Fruit fly (Drosophila melanogaster): ENCODE measurements around the gene mip130.

Gene mip130

dm6 chrX:1964409-1965345 lies 56.6 kb downstream of the mip130 start (continued):
- TF ChIP-seq CG1647 (GFP tag; optimal IDR thresholded peaks at IDR 0.05) (no peak), lmd (GFP tag; IDR thresholded peaks at IDR 0.05) (no peak), fd3F (GFP tag; optimal IDR thresholded peaks at IDR 0.05) (no peak), nmo (GFP tag; optimal IDR thresholded peaks at IDR 0.05) (no peak), otp (GFP tag; IDR thresholded peaks at IDR 0.05) (no peak), vvl (GFP tag; IDR thresholded peaks at IDR 0.05) (peak; percentile 84; the same call in 1 of the 2 replicates), eve (GFP tag; optimal IDR thresholded peaks at IDR 0.05) (peak in 1 of 2 experiments; percentile 75), CrebB (tag; optimal IDR thresholded peaks at IDR 0.05) (no peak), yki (optimal IDR thresholded peaks at IDR 0.05) (peak; percentile 8), Hr78 (GFP tag; optimal IDR thresholded peaks at IDR 0.05) (peak in 1 of 2 experiments; percentile 79), Myb (GFP tag; optimal IDR thresholded peaks at IDR 0.05) (no peak), Blimp-1 (GFP tag; optimal IDR thresholded peaks at IDR 0.05) (peak; percentile 57), bbx (GFP tag; IDR thresholded peaks at IDR 0.05; ENCODE audit: partially characterized antibody) (0 out of 2 replicates have a peak, but pooled peaks have one; percentile 7), CG8281 (tag; optimal IDR thresholded peaks at IDR 0.05) (no peak), CG3995 (GFP tag; optimal IDR thresholded peaks at IDR 0.05) (no peak), Med (GFP tag) (peak; percentile 11), crol (GFP tag; IDR thresholded peaks at IDR 0.05) (peak; percentile 62)

dm6 chrX:1965512-1965911 lies 57.5 kb downstream of the mip130 start:
- TF ChIP-seq CG18619 (GFP tag; optimal IDR thresholded peaks at IDR 0.05) (no peak), Adf1 (GFP tag; IDR thresholded peaks at IDR 0.05) (0 out of 2 replicates have a peak, but pooled peaks have one; percentile 7)

- TF ChIP-seq nmo (GFP tag; optimal IDR thresholded peaks at IDR 0.05) (no peak), CG33557 (GFP tag; optimal IDR thresholded peaks at IDR 0.05) (no peak), Abd-B (GFP tag; optimal IDR thresholded peaks at IDR 0.05) (peak; percentile 21), CG13624 (GFP tag; optimal IDR thresholded peaks at IDR 0.05) (no peak), dm (GFP tag; optimal IDR thresholded peaks at IDR 0.05) (no peak), slp2 (GFP tag; optimal IDR thresholded peaks at IDR 0.05) (no peak), D19B (GFP tag; optimal IDR thresholded peaks at IDR 0.05) (no peak), crp (GFP tag; optimal IDR thresholded peaks at IDR 0.05) (no peak), Atf6 (GFP tag; IDR thresholded peaks at IDR 0.05) (no peak), CG17568 (GFP tag; optimal IDR thresholded peaks at IDR 0.05) (no peak), gfzf (GFP tag; optimal IDR thresholded peaks at IDR 0.05) (no peak), Hr3 (GFP tag; optimal IDR thresholded peaks at IDR 0.05) (peak; percentile 69), z (GFP tag; IDR thresholded peaks at IDR 0.05) (peak; percentile 75), cato (GFP tag; optimal IDR thresholded peaks at IDR 0.05; ENCODE audit: borderline replicate concordance) (no peak), CG1792 (GFP tag; optimal IDR thresholded peaks at IDR 0.05) (no peak), Ssrp (tag; optimal IDR thresholded peaks at IDR 0.05) (no peak), p53 (GFP tag; optimal IDR thresholded peaks at IDR 0.05) (no peak), CG2199 (GFP tag; IDR thresholded peaks at IDR 0.05) (0 out of 3 replicates have a peak, but pooled peaks have one; percentile 9), crol (GFP tag; IDR thresholded peaks at IDR 0.05) (peak; percentile 98), CG4854 (GFP tag; optimal IDR thresholded peaks at IDR 0.05) (no peak), CG7556 (GFP tag; optimal IDR thresholded peaks at IDR 0.05) (no peak), sqz (GFP tag; optimal IDR thresholded peaks at IDR 0.05) (peak; percentile 84), CG31224 (GFP tag; IDR thresholded peaks at IDR 0.05) (no peak), CG6854 (GFP tag; optimal IDR thresholded peaks at IDR 0.05) (no peak), tin (GFP tag; optimal IDR thresholded peaks at IDR 0.05) (no peak), Deaf1 (tag; optimal IDR thresholded peaks at IDR 0.05) (peak; percentile 57), CG1602 (GFP tag; optimal IDR thresholded peaks at IDR 0.05) (no peak), Drgx (GFP tag; IDR thresholded peaks at IDR 0.05) (peak; percentile 62)
Observed at dm6 chrX:1965979-1966778, 58.1 kb downstream of the mip130 start.
